Worm (Caenorhabditis elegans): ENCODE measurements around the gene srt-11.
A peak's percentile ranks its signal among the peaks of the same experiment; 100 is the strongest.

The srt-11 gene

ce11 chrII:14804259-14804899, 1.4 kb upstream of the srt-11 start, which contains the start of gene W01D2.3 (continued):
- TF ChIP-seq let-607 (tag; optimal IDR thresholded peaks at IDR 0.05) (peak; percentile 36 to 68), attf-5 (GFP tag; optimal IDR thresholded peaks at IDR 0.05) (peak; percentile 16), lin-40 (tag; optimal IDR thresholded peaks at IDR 0.05) (peak; percentile 89), F52B5.7 (tag; optimal IDR thresholded peaks at IDR 0.05) (peak; percentile 62), Y56A3A.18 (GFP tag; IDR thresholded peaks at IDR 0.05) (0 out of 2 replicates have a peak, but pooled peaks have one; percentile 44), F55B11.4 (tag; optimal IDR thresholded peaks at IDR 0.05; ENCODE audit: borderline replicate concordance, insufficient read depth) (no peak), rcor-1 (GFP tag; IDR thresholded peaks at IDR 0.05) (0 out of 2 replicates have a peak, but pooled peaks have one; percentile 10), ccch-3 (GFP tag; optimal IDR thresholded peaks at IDR 0.05) (no peak), snpc-1.1 (tag; optimal IDR thresholded peaks at IDR 0.05; ENCODE audit: insufficient read depth) (peak; percentile 92), sptf-2 (GFP tag; optimal IDR thresholded peaks at IDR 0.05) (peak; percentile 24), F57A8.1 (GFP tag; optimal IDR thresholded peaks at IDR 0.05) (peak; percentile 34), nfya-2 (GFP tag; IDR thresholded peaks at IDR 0.05) (no peak), aptf-2 (GFP tag; conservative IDR thresholded peaks at IDR 0.05) (no peak), B0035.1 (tag; optimal IDR thresholded peaks at IDR 0.05) (peak; percentile 49), rpc-1 (optimal IDR thresholded peaks at IDR 0.05) (peak; percentile 88), rpc-1 (tag; optimal IDR thresholded peaks at IDR 0.05) (peak; percentile 73), mcd-1 (GFP tag; IDR thresholded peaks at IDR 0.05) (peak; percentile 68; the same call in 1 of the 2 replicates), lir-1 (GFP tag; conservative IDR thresholded peaks at IDR 0.05) (no peak), cebp-1 (GFP tag; IDR thresholded peaks at IDR 0.05) (peak; percentile 83), cebp-1 (tag; optimal IDR thresholded peaks at IDR 0.05) (peak; percentile 94)

- TF ChIP-seq hsf-1 (GFP tag; IDR thresholded peaks at IDR 0.05), result no peak
- TF ChIP-seq gei-17 (GFP tag; optimal IDR thresholded peaks at IDR 0.05), result no peak
- TF ChIP-seq aptf-3 (GFP tag; IDR thresholded peaks at IDR 0.05), result no peak
- no peak for TF ChIP-seq tbx-9 (tag; optimal IDR thresholded peaks at IDR 0.05; ENCODE audit: borderline replicate concordance)
- TF ChIP-seq B0019.2 (GFP tag; conservative IDR thresholded peaks at IDR 0.05), result no peak
These were observed 2.9 kb downstream of the srt-11 start, which contains the start of gene W01D2.6 for ce11 chrII:14808686-14809085. Gene W01D2.6, plus strand, starts transcription at chrII:14808986.

- TF ChIP-seq egl-44 (GFP tag; IDR thresholded peaks at IDR 0.05) (no peak), cebp-1 (GFP tag; IDR thresholded peaks at IDR 0.05) (no peak), cebp-1 (tag; optimal IDR thresholded peaks at IDR 0.05) (peak; percentile 18), attf-6 (GFP tag; IDR thresholded peaks at IDR 0.05) (no peak), F39B2.1 (GFP tag; IDR thresholded peaks at IDR 0.05) (no peak), hrde-1 (tag; optimal IDR thresholded peaks at IDR 0.05; ENCODE audit: borderline replicate concordance) (no peak), Y67H2A.10 (GFP tag; conservative IDR thresholded peaks at IDR 0.05) (no peak), tlf-1 (GFP tag; optimal IDR thresholded peaks at IDR 0.05) (no peak), Y53F4B.3 (GFP tag; IDR thresholded peaks at IDR 0.05) (no peak), K11D2.4 (GFP tag; IDR thresholded peaks at IDR 0.05) (no peak), snpc-4 (GFP tag; optimal IDR thresholded peaks at IDR 0.05) (no peak), snpc-4 (tag; optimal IDR thresholded peaks at IDR 0.05) (peak in 1 of 4 experiments; percentile 17), ztf-25 (GFP tag; IDR thresholded peaks at IDR 0.05) (no peak), let-526 (GFP tag; IDR thresholded peaks at IDR 0.05) (no peak), rpc-1 (optimal IDR thresholded peaks at IDR 0.05) (no peak), rpc-1 (tag; optimal IDR thresholded peaks at IDR 0.05) (no peak), attf-5 (GFP tag; optimal IDR thresholded peaks at IDR 0.05) (no peak), lin-40 (tag; optimal IDR thresholded peaks at IDR 0.05) (no peak), F57C9.4 (tag; optimal IDR thresholded peaks at IDR 0.05) (no peak)
These were observed 4.8 kb downstream of the srt-11 start for ce11 chrII:14810609-14811008.

All from whole organism, young adult.